Worm (Caenorhabditis elegans): Measurements from ENCODE around the gene R05G6.10.

DNA sequence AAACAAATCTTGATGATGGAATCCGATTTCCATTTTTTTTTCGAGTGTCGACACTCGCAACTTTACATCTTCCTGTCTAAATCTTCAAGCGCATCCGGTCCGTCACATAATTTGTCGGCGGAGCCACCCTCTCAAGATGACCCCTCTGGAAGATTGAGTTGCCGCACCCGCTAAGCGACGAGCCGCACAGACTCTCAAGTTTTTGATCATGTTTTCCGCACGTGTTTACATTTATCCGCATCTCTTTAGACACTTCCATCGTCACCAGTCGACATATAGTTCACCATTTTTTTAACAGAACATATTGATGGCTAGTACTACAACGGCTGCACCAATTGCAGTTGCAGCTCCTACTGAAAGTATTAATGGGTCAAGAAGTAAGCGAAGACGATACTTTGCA, 50.9 kb downstream of the R05G6.10 start, which contains the start of gene F55G1.1:
- TF ChIP-seq him-1 (tag; optimal IDR thresholded peaks at IDR 0.05) = no peak
- TF ChIP-seq W03F9.2 (tag; optimal IDR thresholded peaks at IDR 0.05) = no peak
- TF ChIP-seq dao-5 (tag; optimal IDR thresholded peaks at IDR 0.05) = no peak

Data from whole organism, L4/young adult.